Fruit fly (Drosophila melanogaster): ENCODE results near the gene Ten-a.

DNA sequence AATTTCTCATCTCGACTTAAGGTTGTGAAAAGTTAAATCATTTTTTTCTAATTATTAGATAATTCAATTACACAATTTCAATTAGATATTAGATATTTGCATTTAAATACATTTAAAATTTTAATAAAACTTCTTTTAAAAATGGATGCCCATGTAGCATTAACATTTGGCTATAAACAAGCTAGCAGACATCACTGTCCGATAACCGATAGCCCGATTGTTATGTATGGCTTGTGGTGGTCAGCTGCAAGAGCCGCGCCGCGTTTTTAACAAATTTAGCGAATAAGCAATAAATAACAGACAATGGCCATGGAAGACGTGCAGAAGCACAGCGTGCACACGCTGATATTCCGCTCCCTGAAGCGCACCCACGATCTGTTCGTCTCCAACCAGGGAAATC, 22.6 kb upstream of the Ten-a start, which contains the start of gene Tango4:
- TF ChIP-seq psq (optimal IDR thresholded peaks at IDR 0.05): no peak
- TF ChIP-seq ttk (optimal IDR thresholded peaks at IDR 0.05): no peak
- TF ChIP-seq h (optimal IDR thresholded peaks at IDR 0.05): no peak

Measured in Kc167 (cell line).